Worm (Caenorhabditis elegans): ENCODE results near the gene eral-1.

- TF ChIP-seq elt-2 (tag; optimal IDR thresholded peaks at IDR 0.05) (no peak), nhr-11 (tag; optimal IDR thresholded peaks at IDR 0.05) (no peak), dve-1 (tag; optimal IDR thresholded peaks at IDR 0.05) (no peak), pha-4 (tag; optimal IDR thresholded peaks at IDR 0.05) (no peak), unc-86 (tag; optimal IDR thresholded peaks at IDR 0.05) (no peak), tbx-2 (tag; optimal IDR thresholded peaks at IDR 0.05) (no peak)
These were observed 6.8 kb upstream of the eral-1 start, which contains the start of gene E02H1.6 for ce11 chrII:9596401-9596800.

Measured in whole organism, late embryonic.